Fruit fly (Drosophila melanogaster) Kc167 (cell line): ENCODE measurements around the gene CG11970.

Experiments
- Myc ChIP-seq: fragments of >200 bp; optimal IDR thresholded peaks from 2 replicates; lab custom pipeline; 2017; ENCODE audit warnings: missing external identifiers
- Sin3A ChIP-seq: fragments of >200 bp; optimal IDR thresholded peaks from 2 replicates; lab custom pipeline; 2018; ENCODE audit warnings: missing external identifiers
- h ChIP-seq: fragments of >200 bp; optimal IDR thresholded peaks from 3 replicates; lab custom pipeline; 2018; ENCODE audit warnings: missing external identifiers
- insv ChIP-seq: fragments of >200 bp; optimal IDR thresholded peaks from 3 replicates; lab custom pipeline; 2018; ENCODE audit warnings: missing external identifiers
- psq ChIP-seq: fragments of >200 bp; optimal IDR thresholded peaks from 2 replicates; lab custom pipeline; 2017; ENCODE audit warnings: missing external identifiers
- ttk ChIP-seq: sonication (Bioruptor generic); optimal IDR thresholded peaks from 2 replicates; lab custom pipeline; 2017; ENCODE audit warnings: missing external identifiers

CG11970 gene

dm6 chr3R:9016869-9017268, 32.4 kb downstream of the CG11970 start:
- TF ChIP-seq psq (lab: Kevin White, UChicago) = no peak

dm6 chr3R:9019689-9020138, 35.2 kb downstream of the CG11970 start, which contains the start of gene tgo:
tgo (minus strand) TSS chr3R:9020022.
- TF ChIP-seq ttk = no peak
- no peak for TF ChIP-seq Myc
- TF ChIP-seq Sin3A (lab: Kevin White, UChicago) = no peak
- no peak for TF ChIP-seq h
- TF ChIP-seq psq (lab: Kevin White, UChicago) = no peak

dm6 chr3R:9023934-9024333, 39.4 kb downstream of the CG11970 start:
- TF ChIP-seq psq (lab: Kevin White, UChicago) (no peak), Myc (no peak), ttk (no peak), h (no peak), insv (no peak), Sin3A (lab: Kevin White, UChicago) (no peak)

dm6 chr3R:9024835-9025510, 40.5 kb downstream of the CG11970 start:
- TF ChIP-seq ttk (no peak), h (no peak), insv (no peak)

- TF ChIP-seq Myc (no peak), Sin3A (lab: Kevin White, UChicago) (no peak), h (no peak), insv (no peak), psq (lab: Kevin White, UChicago) (no peak), ttk (no peak)
Observed at dm6 chr3R:9027082-9027481, 42.6 kb downstream of the CG11970 start.

- TF ChIP-seq ttk = no peak
- no peak for TF ChIP-seq Myc
- TF ChIP-seq Sin3A (lab: Kevin White, UChicago) = no peak
- no peak for TF ChIP-seq h
Observed at dm6 chr3R:9028690-9029089, 44.2 kb downstream of the CG11970 start.

- no peak for TF ChIP-seq ttk
- TF ChIP-seq psq (lab: Kevin White, UChicago) = no peak
- TF ChIP-seq insv = no peak
- TF ChIP-seq h = no peak
- TF ChIP-seq Sin3A (lab: Kevin White, UChicago) = no peak
- TF ChIP-seq Myc = no peak
Observed at dm6 chr3R:9029411-9029810, 44.9 kb downstream of the CG11970 start.

dm6 chr3R:9030006-9030749, 45.7 kb downstream of the CG11970 start:
- TF ChIP-seq Sin3A (lab: Kevin White, UChicago) = no peak
- TF ChIP-seq ttk = no peak
- no peak for TF ChIP-seq insv
- TF ChIP-seq h = no peak
- no peak for TF ChIP-seq Myc
- no peak for TF ChIP-seq psq (lab: Kevin White, UChicago)

- TF ChIP-seq Myc (no peak), Sin3A (lab: Kevin White, UChicago) (no peak), insv (no peak)
Observed at dm6 chr3R:9030750-9031128, 46.2 kb downstream of the CG11970 start.

- no peak for TF ChIP-seq Myc
- no peak for TF ChIP-seq ttk
- no peak for TF ChIP-seq Sin3A (lab: Kevin White, UChicago)
- TF ChIP-seq h = no peak
- no peak for TF ChIP-seq psq (lab: Kevin White, UChicago)
- no peak for TF ChIP-seq insv
Observed at dm6 chr3R:9031797-9032418, 47.4 kb downstream of the CG11970 start.

- TF ChIP-seq Myc (no peak), Sin3A (lab: Kevin White, UChicago) (no peak), ttk (no peak), h (no peak), psq (lab: Kevin White, UChicago) (no peak), insv (no peak)
Observed at dm6 chr3R:9033619-9034401, 49.3 kb downstream of the CG11970 start.

dm6 chr3R:9035252-9035651, 50.7 kb downstream of the CG11970 start:
- TF ChIP-seq insv (no peak), ttk (no peak), Sin3A (lab: Kevin White, UChicago) (no peak), Myc (no peak), psq (lab: Kevin White, UChicago) (no peak)

dm6 chr3R:9037946-9038345, 53.4 kb downstream of the CG11970 start:
- TF ChIP-seq ttk = no peak
- no peak for TF ChIP-seq Myc
- no peak for TF ChIP-seq psq (lab: Kevin White, UChicago)
- TF ChIP-seq Sin3A (lab: Kevin White, UChicago) = no peak
- no peak for TF ChIP-seq h
- TF ChIP-seq insv = no peak
